Worm (Caenorhabditis elegans) whole organism, L3 larva: Measurements from ENCODE around the gene twk-4.

Experiments
- daf-12 ChIP-seq: fragments of 150-350 bp; optimal IDR thresholded peaks from 2 replicates; lab custom pipeline; 2014; ENCODE audit warnings: missing biosample characterization, missing genetic modification reagents, missing genetic modification characterization
- elt-3 ChIP-seq, 3 experiments: fragments of 150-350 bp in 1 of 3; sonication (generic microtip) in 2 of 3; optimal IDR thresholded peaks; 2 replicates in 2 of 3; 4 replicates in 1 of 3; lab custom pipeline; 2014 to 2017; ENCODE audit warnings: missing biosample characterization in 3 of 3, missing genetic modification characterization in 3 of 3
- lin-15B ChIP-seq: fragments of 150-350 bp; optimal IDR thresholded peaks from 2 replicates; lab custom pipeline; 2014; ENCODE audit warnings: missing biosample characterization, missing genetic modification characterization
- lin-39 ChIP-seq: fragments of 150-350 bp; optimal IDR thresholded peaks from 2 replicates; lab custom pipeline; 2018; ENCODE audit warnings: missing biosample characterization, missing genetic modification reagents, missing genetic modification characterization
- mdl-1 ChIP-seq: fragments of 150-350 bp; optimal IDR thresholded peaks from 2 replicates; lab custom pipeline; 2014; ENCODE audit warnings: missing biosample characterization, missing genetic modification characterization
- nhr-28 ChIP-seq: fragments of 150-350 bp; optimal IDR thresholded peaks from 2 replicates; lab custom pipeline; 2014; ENCODE audit warnings: missing biosample characterization, missing genetic modification characterization
- snpc-4 ChIP-seq: fragments of 150-350 bp; optimal IDR thresholded peaks from 2 replicates; lab custom pipeline; 2014; ENCODE audit warnings: missing biosample characterization, missing genetic modification characterization

ce11 chrII:9169450-9169960 is 24.6 kb downstream of the twk-4 start, which contains the start of gene dpl-1:
- TF ChIP-seq nhr-28 (tag; lab: Kevin White, UChicago) = no peak
- TF ChIP-seq mdl-1 = no peak
- TF ChIP-seq lin-39 = no peak
- no peak for TF ChIP-seq snpc-4 (tag; lab: Kevin White, UChicago)
- peak; percentile 63 for TF ChIP-seq lin-15B
- no peak for TF ChIP-seq daf-12
- TF ChIP-seq elt-3 (tag; optimal IDR thresholded peaks at IDR 0.05; lab: Kevin White, UChicago) = no peak
